Worm (Caenorhabditis elegans) whole organism, L3 larva: ENCODE data around the gene frpr-1.

Experiments used
- elt-2 ChIP-seq: sonication (generic microtip); optimal IDR thresholded peaks from 2 replicates; lab custom pipeline; 2016; ENCODE audit warnings: missing genetic modification reagents, mild to moderate bottlenecking, missing genetic modification characterization, missing compliant biosample characterization
- fos-1 ChIP-seq: fragments of 150-350 bp; optimal IDR thresholded peaks from 2 replicates; lab custom pipeline; 2014; ENCODE audit warnings: missing biosample characterization, missing genetic modification characterization
- mdl-1 ChIP-seq: fragments of 150-350 bp; optimal IDR thresholded peaks from 2 replicates; lab custom pipeline; 2014; ENCODE audit warnings: missing biosample characterization, missing genetic modification characterization
- nhr-28 ChIP-seq: fragments of 150-350 bp; optimal IDR thresholded peaks from 2 replicates; lab custom pipeline; 2014; ENCODE audit warnings: missing biosample characterization, missing genetic modification characterization
- nhr-76 ChIP-seq: fragments of 150-350 bp; sonication (generic microtip); optimal IDR thresholded peaks from 5 replicates; lab custom pipeline; 2014; ENCODE audit warnings: missing biosample characterization, missing genetic modification characterization
- nhr-77 ChIP-seq: fragments of 150-350 bp; optimal IDR thresholded peaks from 2 replicates; lab custom pipeline; 2014; ENCODE audit warnings: missing biosample characterization, missing genetic modification characterization
- snpc-4 ChIP-seq: fragments of 150-350 bp; optimal IDR thresholded peaks from 2 replicates; lab custom pipeline; 2014; ENCODE audit warnings: missing biosample characterization, missing genetic modification characterization
- unc-62 ChIP-seq: fragments of 150-350 bp; sonication (generic microtip); optimal IDR thresholded peaks from 4 replicates; lab custom pipeline; 2014; ENCODE audit warnings: missing biosample characterization, missing genetic modification reagents, missing genetic modification characterization
- ztf-4 ChIP-seq: fragments of 150-350 bp; optimal IDR thresholded peaks from 2 replicates; lab custom pipeline; 2014; ENCODE audit warnings: missing biosample characterization, missing genetic modification characterization

DNA sequence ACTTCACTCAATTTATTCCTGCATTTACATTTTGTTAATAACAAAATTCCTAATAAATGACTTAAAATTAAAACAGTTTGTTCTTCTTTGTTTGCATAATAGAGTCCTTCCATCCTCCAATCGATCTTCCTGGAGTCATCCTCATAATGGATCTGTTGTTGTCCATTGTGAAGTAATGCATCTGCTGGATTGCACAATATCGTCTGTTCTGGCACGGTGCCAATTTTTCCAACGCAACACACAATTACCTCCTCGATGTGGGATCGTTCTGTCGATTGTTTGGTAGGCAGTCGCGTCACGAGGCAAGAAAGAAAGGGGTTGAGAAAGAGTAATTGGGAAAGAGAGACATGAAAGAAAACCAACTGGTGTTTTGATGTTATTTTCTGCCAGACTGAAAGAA, 30.6 kb upstream of the frpr-1 start:
- TF ChIP-seq nhr-28 (tag; lab: Kevin White, UChicago) (no peak), fos-1 (tag; lab: Kevin White, UChicago) (no peak), elt-2 (tag; lab: Kevin White, UChicago) (no peak), ztf-4 (tag; lab: Kevin White, UChicago) (no peak), nhr-77 (tag; lab: Kevin White, UChicago) (no peak), unc-62 (GFP tag; lab: Kevin White, UChicago) (no peak), snpc-4 (tag; lab: Kevin White, UChicago) (no peak), nhr-76 (tag; lab: Kevin White, UChicago) (no peak), mdl-1 (tag; lab: Kevin White, UChicago) (no peak)
